Fruit fly (Drosophila melanogaster) whole organism, embryonic: ENCODE results near the gene MED14.

Source experiments
- Aef1 ChIP-seq: fragments of 200-800 bp; sonication (Bioruptor generic); IDR thresholded peaks from 3 replicates; pipeline ENCODE4 v1.3.6; 2022; ENCODE audit warnings: missing biosample characterization, missing genetic modification characterization
- Asciz ChIP-seq: fragments of 200-800 bp; sonication (Bioruptor generic); optimal IDR thresholded peaks from 2 replicates; lab custom pipeline; 2017; ENCODE audit warnings: missing biosample characterization, mild to moderate bottlenecking, missing genetic modification characterization, missing genetic modification reagents
- CG11560 ChIP-seq: fragments of 200-800 bp; sonication (Bioruptor generic); IDR thresholded peaks from 3 replicates; pipeline ENCODE4 v1.3.6; 2022; ENCODE audit warnings: missing biosample characterization, missing genetic modification characterization
- CG12299 ChIP-seq: fragments of 200-800 bp; sonication (Bioruptor generic); optimal IDR thresholded peaks from 2 replicates; lab custom pipeline; 2018; ENCODE audit warnings: missing biosample characterization, mild to moderate bottlenecking, missing genetic modification characterization
- CG13123 ChIP-seq: fragments of 200-800 bp; sonication (Bioruptor generic); optimal IDR thresholded peaks from 2 replicates; lab custom pipeline; 2016; ENCODE audit warnings: missing biosample characterization, missing genetic modification characterization
- CG15011 ChIP-seq: fragments of 200-800 bp; sonication (Bioruptor generic); optimal IDR thresholded peaks from 3 replicates; lab custom pipeline; 2018; ENCODE audit warnings: missing biosample characterization, mild to moderate bottlenecking, missing genetic modification characterization
- CG15269 ChIP-seq: fragments of 200-800 bp; sonication (Bioruptor generic); optimal IDR thresholded peaks from 2 replicates; lab custom pipeline; 2018; ENCODE audit warnings: missing biosample characterization, mild to moderate bottlenecking, missing genetic modification characterization, moderate library complexity
- CG15601 ChIP-seq: fragments of 200-800 bp; sonication (Bioruptor generic); optimal IDR thresholded peaks from 3 replicates; lab custom pipeline; 2019; ENCODE audit warnings: missing biosample characterization, mild to moderate bottlenecking, missing genetic modification characterization, moderate library complexity
- CG17359 ChIP-seq: fragments of 200-800 bp; sonication (Bioruptor generic); optimal IDR thresholded peaks from 3 replicates; lab custom pipeline; 2018; ENCODE audit warnings: missing biosample characterization, mild to moderate bottlenecking, missing genetic modification characterization, moderate library complexity
- CG17912 ChIP-seq: fragments of 200-800 bp; sonication (Bioruptor generic); optimal IDR thresholded peaks from 2 replicates; lab custom pipeline; 2018; ENCODE audit warnings: missing biosample characterization, mild to moderate bottlenecking, missing genetic modification characterization
- CG4328 ChIP-seq: fragments of 200-800 bp; sonication (Bioruptor generic); optimal IDR thresholded peaks from 3 replicates; lab custom pipeline; 2017; ENCODE audit warnings: missing biosample characterization, missing genetic modification reagents, missing genetic modification characterization
- CG4404 ChIP-seq: fragments of 200-800 bp; sonication (Bioruptor generic); IDR thresholded peaks from 2 replicates; pipeline ENCODE4 v1.3.6; 2022; ENCODE audit warnings: missing biosample characterization, missing genetic modification characterization
- CG4707 ChIP-seq: fragments of 200-800 bp; sonication (Bioruptor generic); optimal IDR thresholded peaks from 2 replicates; lab custom pipeline; 2018; ENCODE audit warnings: missing biosample characterization, mild to moderate bottlenecking, missing genetic modification characterization, moderate library complexity
- CG7372 ChIP-seq: fragments of 200-800 bp; sonication (Bioruptor generic); IDR thresholded peaks from 2 replicates; pipeline ENCODE4 v1.3.6; 2022; ENCODE audit warnings: missing biosample characterization, missing genetic modification characterization
- CG7928 ChIP-seq: fragments of 200-800 bp; sonication (Bioruptor generic); optimal IDR thresholded peaks from 2 replicates; lab custom pipeline; 2017; ENCODE audit warnings: missing biosample characterization, mild to moderate bottlenecking, missing genetic modification characterization
- CG8281 ChIP-seq: fragments of 200-800 bp; sonication (Bioruptor generic); optimal IDR thresholded peaks from 2 replicates; lab custom pipeline; 2018; ENCODE audit warnings: missing biosample characterization, mild to moderate bottlenecking, missing genetic modification characterization, moderate library complexity
- CG8478 ChIP-seq: fragments of >200 bp; optimal IDR thresholded peaks from 2 replicates; lab custom pipeline; 2018
- CG9797 ChIP-seq: fragments of 200-800 bp; sonication (Bioruptor generic); optimal IDR thresholded peaks from 3 replicates; lab custom pipeline; 2018; ENCODE audit warnings: missing biosample characterization, mild to moderate bottlenecking, missing genetic modification characterization
- D19A ChIP-seq: fragments of 200-800 bp; optimal IDR thresholded peaks from 3 replicates; lab custom pipeline; 2019; ENCODE audit warnings: missing biosample characterization, mild to moderate bottlenecking, missing genetic modification characterization, moderate library complexity
- E2f2 ChIP-seq: fragments of 200-800 bp; sonication (Bioruptor generic); IDR thresholded peaks from 2 replicates; pipeline ENCODE4 v1.3.6; 2022; ENCODE audit warnings: missing biosample characterization, missing genetic modification characterization
- Fer1 ChIP-seq: fragments of 200-800 bp; sonication (Bioruptor generic); optimal IDR thresholded peaks from 2 replicates; lab custom pipeline; 2017; ENCODE audit warnings: missing biosample characterization, mild to moderate bottlenecking, missing genetic modification characterization
- Gug ChIP-seq: fragments of 200-800 bp; sonication (Bioruptor generic); IDR thresholded peaks from 4 replicates; pipeline ENCODE4 v1.3.6; 2022; ENCODE audit warnings: missing biosample characterization, missing genetic modification characterization
- HmgD ChIP-seq: fragments of 200-800 bp; sonication (Bioruptor generic); optimal IDR thresholded peaks from 3 replicates; lab custom pipeline; 2016; ENCODE audit warnings: missing biosample characterization, missing genetic modification characterization
- Hmx ChIP-seq: fragments of 200-800 bp; sonication (Bioruptor generic); optimal IDR thresholded peaks from 2 replicates; lab custom pipeline; 2016; ENCODE audit warnings: missing biosample characterization, missing genetic modification characterization
- Hr78 ChIP-seq, 2 experiments: fragments of 200-800 bp in 1 of 2; fragments of >200 bp in 1 of 2; sonication (Bioruptor generic) in 1 of 2; optimal IDR thresholded peaks; 2 replicates each; lab custom pipeline; 2017 to 2019; ENCODE audit warnings: missing biosample characterization in 2 of 2, missing genetic modification characterization in 2 of 2, mild to moderate bottlenecking in 1 of 2, moderate library complexity in 1 of 2
- Jarid2 ChIP-seq: fragments of 200-800 bp; sonication (Bioruptor generic); optimal IDR thresholded peaks from 3 replicates; lab custom pipeline; 2017; ENCODE audit warnings: mild to moderate bottlenecking, missing biosample characterization, missing genetic modification reagents, missing genetic modification characterization
- Med ChIP-seq: fragments of 200-800 bp; sonication (Bioruptor generic); peaks from one replicate; lab custom pipeline; 2016; ENCODE audit warnings: missing biosample characterization, missing genetic modification characterization, mild to moderate bottlenecking, inconsistent platforms, moderate library complexity
- NC2β ChIP-seq: fragments of 200-800 bp; sonication (Bioruptor generic); optimal IDR thresholded peaks from 2 replicates; lab custom pipeline; 2016; ENCODE audit warnings: missing biosample characterization, missing genetic modification characterization
- Tbp ChIP-seq: fragments of >200 bp; optimal IDR thresholded peaks from 2 replicates; lab custom pipeline; 2018; ENCODE audit warnings: missing biosample characterization, missing genetic modification characterization
- amos ChIP-seq: fragments of 200-800 bp; sonication (Bioruptor generic); IDR thresholded peaks from 2 replicates; pipeline ENCODE4 v1.3.6; 2022; ENCODE audit warnings: missing biosample characterization, missing genetic modification characterization; ENCODE audit not compliant: partially characterized antibody
- bcd ChIP-seq: fragments of 200-800 bp; sonication (Bioruptor generic); optimal IDR thresholded peaks from 2 replicates; lab custom pipeline; 2017; ENCODE audit warnings: missing biosample characterization, mild to moderate bottlenecking, missing genetic modification characterization
- danr ChIP-seq: fragments of 200-800 bp; sonication (Bioruptor generic); IDR thresholded peaks from 2 replicates; pipeline ENCODE4 v1.3.6; 2022; ENCODE audit warnings: missing biosample characterization, missing genetic modification characterization
- dmrt11E ChIP-seq: fragments of 200-800 bp; sonication (Bioruptor generic); optimal IDR thresholded peaks from 3 replicates; lab custom pipeline; 2018; ENCODE audit warnings: missing biosample characterization, mild to moderate bottlenecking, missing genetic modification characterization, moderate library complexity
- fd3F ChIP-seq: fragments of 200-800 bp; sonication (Bioruptor generic); optimal IDR thresholded peaks from 2 replicates; lab custom pipeline; 2018; ENCODE audit warnings: missing biosample characterization, mild to moderate bottlenecking, missing genetic modification characterization, moderate library complexity
- hb ChIP-seq: fragments of 200-800 bp; sonication (Bioruptor generic); IDR thresholded peaks from 3 replicates; pipeline ENCODE4 v1.3.6; 2022; ENCODE audit warnings: missing biosample characterization, missing genetic modification characterization; ENCODE audit not compliant: partially characterized antibody
- pan ChIP-seq, 4 experiments: fragments of >200 bp in 3 of 4; fragments of 200-800 bp in 1 of 4; sonication (Bioruptor generic) in 1 of 4; optimal IDR thresholded peaks in 3 of 4; IDR thresholded peaks in 1 of 4; 2 replicates each; pipeline versions ENCODE4 v1.3.6 to Lab custom; 2017 to 2022; ENCODE audit warnings: missing biosample characterization in 2 of 4, missing genetic modification characterization in 2 of 4, mixed read lengths in 1 of 4
- pb ChIP-seq: fragments of 200-800 bp; sonication (Bioruptor generic); optimal IDR thresholded peaks from 3 replicates; lab custom pipeline; 2016; ENCODE audit warnings: missing biosample characterization, missing genetic modification characterization
- ranshi ChIP-seq: fragments of 200-800 bp; sonication (Bioruptor generic); IDR thresholded peaks from 2 replicates; pipeline ENCODE4 v1.3.6; 2022; ENCODE audit warnings: missing biosample characterization, missing genetic modification characterization
- sens-2 ChIP-seq: fragments of 200-800 bp; sonication (Bioruptor generic); IDR thresholded peaks from 2 replicates; pipeline ENCODE4 v1.3.6; 2022; ENCODE audit warnings: missing biosample characterization, missing genetic modification characterization
- shn ChIP-seq: fragments of 200-800 bp; sonication (Bioruptor generic); optimal IDR thresholded peaks from 3 replicates; lab custom pipeline; 2016; ENCODE audit warnings: missing biosample characterization, missing genetic modification characterization
- sisA ChIP-seq: fragments of 200-800 bp; sonication (Bioruptor generic); IDR thresholded peaks from 2 replicates; pipeline ENCODE4 v1.3.6; 2022; ENCODE audit warnings: missing biosample characterization, missing genetic modification characterization
- sob ChIP-seq: fragments of 200-800 bp; sonication (Bioruptor generic); IDR thresholded peaks from 2 replicates; pipeline ENCODE4 v1.3.6; 2022; ENCODE audit warnings: missing biosample characterization, missing genetic modification characterization
- tll ChIP-seq, 2 experiments: fragments of 200-800 bp in 1 of 2; fragments of >200 bp in 1 of 2; sonication (Bioruptor generic) in 1 of 2; optimal IDR thresholded peaks; 2 replicates each; lab custom pipeline; 2017 to 2019; ENCODE audit warnings: missing biosample characterization in 2 of 2, missing genetic modification characterization in 2 of 2, mild to moderate bottlenecking in 1 of 2, moderate library complexity in 1 of 2
- trh ChIP-seq: fragments of 200-800 bp; sonication (Bioruptor generic); optimal IDR thresholded peaks from 2 replicates; lab custom pipeline; 2016; ENCODE audit warnings: missing biosample characterization, missing genetic modification characterization
- ttk ChIP-seq: fragments of 200-800 bp; sonication (Bioruptor generic); IDR thresholded peaks from 2 replicates; pipeline ENCODE4 v2.1.2; 2022; ENCODE audit warnings: missing biosample characterization, missing genetic modification characterization
- tup ChIP-seq: fragments of 200-800 bp; sonication (Bioruptor generic); optimal IDR thresholded peaks from 2 replicates; lab custom pipeline; 2016; ENCODE audit warnings: missing biosample characterization, mild to moderate bottlenecking, missing genetic modification characterization, moderate library complexity
- usp ChIP-seq: fragments of >200 bp; optimal IDR thresholded peaks from 2 replicates; lab custom pipeline; 2017; ENCODE audit warnings: missing biosample characterization, missing genetic modification characterization
- vnd ChIP-seq: fragments of 200-800 bp; sonication (Bioruptor generic); IDR thresholded peaks from 3 replicates; pipeline ENCODE4 v1.3.6; 2022; ENCODE audit warnings: missing biosample characterization, missing genetic modification characterization; ENCODE audit not compliant: partially characterized antibody
- zf30C ChIP-seq: fragments of 200-800 bp; sonication (Bioruptor generic); optimal IDR thresholded peaks from 3 replicates; lab custom pipeline; 2018; ENCODE audit warnings: missing biosample characterization, mild to moderate bottlenecking, missing genetic modification characterization
- zfh1 ChIP-seq: fragments of 200-800 bp; sonication (Bioruptor generic); IDR thresholded peaks from 3 replicates; pipeline ENCODE4 v1.3.6; 2022; ENCODE audit warnings: missing biosample characterization, missing genetic modification characterization

Gene MED14

DNA sequence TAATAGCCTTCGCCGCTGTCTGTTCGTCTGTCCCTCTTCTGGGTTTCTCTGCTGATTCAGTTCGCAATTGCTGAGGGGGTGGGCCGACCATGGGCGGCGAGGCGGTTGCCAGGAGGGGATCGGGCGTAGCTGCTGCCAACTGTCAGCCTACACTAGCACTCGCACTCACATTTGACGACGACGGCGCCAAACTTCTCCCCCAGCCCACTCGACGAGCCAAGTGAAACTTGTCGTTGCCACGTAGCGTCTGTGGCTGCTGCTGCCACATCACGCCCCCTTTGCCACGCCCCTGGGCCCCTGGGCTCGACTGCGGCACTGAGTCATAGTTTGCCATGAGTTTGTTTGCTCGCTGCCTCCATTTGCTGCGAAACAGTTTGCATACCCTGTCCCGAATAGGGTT lies 35.8 kb upstream of the MED14 start (continued):
- TF ChIP-seq CG12299 (no peak), pb (GFP tag; lab: Kevin White, UChicago) (no peak), HmgD (no peak), CG13123 (GFP tag; lab: Kevin White, UChicago) (no peak), zf30C (GFP tag; lab: Kevin White, UChicago) (no peak), Aef1 (GFP tag; lab: Robert Waterston, UW) (0 out of 3 replicates have a peak, but pooled peaks have one; percentile 28), CG7928 (GFP tag; lab: Kevin White, UChicago) (no peak), dmrt11E (tag; lab: Kevin White, UChicago) (no peak), Hr78 (GFP tag; optimal IDR thresholded peaks at IDR 0.05; lab: Kevin White, UChicago) (no peak), trh (GFP tag; lab: Kevin White, UChicago) (no peak), sens-2 (GFP tag; lab: Robert Waterston, UW) (no peak), usp (GFP tag; lab: Kevin White, UChicago) (no peak), E2f2 (GFP tag; lab: Robert Waterston, UW) (peak; percentile 42; the same call in 1 of the 2 replicates), CG17912 (GFP tag; lab: Kevin White, UChicago) (no peak), CG15269 (tag; lab: Kevin White, UChicago) (peak; percentile 58), NC2β (GFP tag; lab: Kevin White, UChicago) (no peak), bcd (GFP tag; lab: Kevin White, UChicago) (peak; percentile 2), tup (GFP tag; lab: Kevin White, UChicago) (no peak), pan (optimal IDR thresholded peaks at IDR 0.05; lab: Kevin White, UChicago) (no peak), pan (GFP tag; optimal IDR thresholded peaks at IDR 0.05 in 1 of 2, IDR thresholded peaks at IDR 0.05 in 1 of 2) (peak in 1 of 2 experiments; percentile 65), CG4328 (GFP tag; lab: Kevin White, UChicago) (no peak), CG7372 (GFP tag; lab: Robert Waterston, UW) (peak; percentile 60), CG15601 (tag; lab: Kevin White, UChicago) (no peak), Jarid2 (GFP tag; lab: Kevin White, UChicago) (no peak), sob (peak; percentile 78), Tbp (GFP tag; lab: Kevin White, UChicago) (no peak), shn (GFP tag; lab: Kevin White, UChicago) (peak; percentile 54), fd3F (GFP tag; lab: Kevin White, UChicago) (peak; percentile 44), CG8478 (lab: Kevin White, UChicago) (no peak), amos (GFP tag; lab: Robert Waterston, UW) (no peak), D19A (tag; lab: Kevin White, UChicago) (no peak), vnd (GFP tag; lab: Robert Waterston, UW) (no peak), CG4707 (no peak), danr (GFP tag; lab: Robert Waterston, UW) (peak; percentile 58), Hmx (GFP tag; lab: Kevin White, UChicago) (no peak), CG15011 (GFP tag; lab: Kevin White, UChicago) (no peak), CG4404 (GFP tag; lab: Robert Waterston, UW) (peak; percentile 65), Asciz (GFP tag; lab: Kevin White, UChicago) (no peak), Fer1 (GFP tag; lab: Kevin White, UChicago) (peak; percentile 60), ranshi (GFP tag; lab: Robert Waterston, UW) (peak; percentile 46; the same call in 1 of the 2 replicates), CG8281 (no peak), CG17359 (tag; lab: Kevin White, UChicago) (peak; percentile 26), hb (no peak), tll (GFP tag; optimal IDR thresholded peaks at IDR 0.05; lab: Kevin White, UChicago) (no peak), zfh1 (GFP tag; lab: Robert Waterston, UW) (peak; percentile 51; the same call in 1 of the 3 replicates), ttk (GFP tag; lab: Robert Waterston, UW) (peak; percentile 7; the same call in 1 of the 2 replicates), CG9797 (GFP tag; lab: Kevin White, UChicago) (no peak), CG11560 (tag; lab: Robert Waterston, UW) (peak; percentile 57; the same call in 2 of the 3 replicates), sisA (GFP tag; lab: Robert Waterston, UW) (peak; percentile 27; the same call in 1 of the 2 replicates), Gug (peak; percentile 56; the same call in 3 of the 4 replicates), Med (peak; percentile 73)
